Worm (Caenorhabditis elegans): ENCODE measurements around the gene B0348.10.
A peak's percentile ranks its signal among the peaks of the same experiment; 100 is the strongest.

The B0348.10 gene

DNA sequence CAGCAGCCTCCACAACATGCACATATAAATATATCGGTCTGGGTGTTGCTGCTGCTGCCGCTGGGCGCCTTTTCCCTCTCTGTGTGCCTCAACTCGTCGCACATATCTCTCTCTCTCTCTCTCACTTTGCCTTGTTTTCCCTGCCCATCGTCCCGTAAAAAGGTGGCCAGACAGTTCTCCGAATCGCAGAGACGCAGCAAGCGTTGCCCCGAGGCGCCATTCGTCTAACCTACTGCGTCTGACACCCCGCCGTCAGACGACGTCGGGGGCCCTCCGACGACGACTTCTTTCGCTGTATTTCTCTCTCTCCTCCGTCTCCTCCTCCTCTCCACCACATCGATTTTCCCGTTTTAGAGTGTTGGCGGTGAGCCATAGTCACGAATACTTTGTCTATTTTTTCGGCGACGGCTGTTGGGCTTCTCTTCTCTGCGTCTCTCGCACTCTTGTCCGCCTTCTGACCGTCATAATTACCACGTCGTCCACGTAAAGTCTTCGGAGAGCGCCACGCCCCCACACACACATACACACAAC, at the start of gene B0348.10:
TSS of gene B0348.10 (minus strand) at position 24 of the 531 bp plus-strand sequence.
- TF ChIP-seq ceh-44 (GFP tag; IDR thresholded peaks at IDR 0.05) (peak; percentile 57; the same call in 1 of the 2 replicates), attf-4 (tag; optimal IDR thresholded peaks at IDR 0.05) (no peak), mdl-1 (tag; optimal IDR thresholded peaks at IDR 0.05) (peak; percentile 6 to 11), lin-38 (GFP tag; IDR thresholded peaks at IDR 0.05) (peak; percentile 55), duxl-1 (tag; optimal IDR thresholded peaks at IDR 0.05; ENCODE audit: poor library complexity) (peak; percentile 7), zip-2 (tag; optimal IDR thresholded peaks at IDR 0.05) (no peak), ceh-62 (tag; optimal IDR thresholded peaks at IDR 0.05) (no peak), hif-1 (tag; optimal IDR thresholded peaks at IDR 0.05) (peak in 1 of 2 experiments; percentile 61), hmg-1.1 (GFP tag; IDR thresholded peaks at IDR 0.05) (peak; percentile 86), Y5F2A.4 (GFP tag; optimal IDR thresholded peaks at IDR 0.05) (no peak), zip-11 (GFP tag; IDR thresholded peaks at IDR 0.05) (no peak), vab-7 (GFP tag; IDR thresholded peaks at IDR 0.05) (no peak), nhr-42 (GFP tag; IDR thresholded peaks at IDR 0.05) (no peak), spr-1 (tag; optimal IDR thresholded peaks at IDR 0.05) (peak; percentile 58), daf-8 (GFP tag; IDR thresholded peaks at IDR 0.05) (0 out of 2 replicates have a peak, but pooled peaks have one; percentile 32), dpl-1 (GFP tag; optimal IDR thresholded peaks at IDR 0.05) (peak; percentile 67), unc-39 (tag; optimal IDR thresholded peaks at IDR 0.05) (no peak), hlh-30 (tag; optimal IDR thresholded peaks at IDR 0.05; ENCODE audit: insufficient read depth) (peak; percentile 81), lir-3 (tag; optimal IDR thresholded peaks at IDR 0.05) (peak; percentile 4), ama-1 (optimal IDR thresholded peaks at IDR 0.05) (peak; percentile 87), set-16 (GFP tag; IDR thresholded peaks at IDR 0.05) (peak; percentile 97), hlh-11 (tag; optimal IDR thresholded peaks at IDR 0.05) (peak; percentile 83), lim-7 (GFP tag; IDR thresholded peaks at IDR 0.05) (0 out of 2 replicates have a peak, but pooled peaks have one; percentile 46), ceh-28 (tag; optimal IDR thresholded peaks at IDR 0.05) (peak; percentile 49), mes-2 (tag; optimal IDR thresholded peaks at IDR 0.05; ENCODE audit: poor library complexity, severe bottlenecking) (peak; percentile 61), fkh-10 (GFP tag; optimal IDR thresholded peaks at IDR 0.05) (peak; percentile 41), ceh-20 (GFP tag; IDR thresholded peaks at IDR 0.05) (0 out of 2 replicates have a peak, but pooled peaks have one; percentile 22), nhr-6 (tag; optimal IDR thresholded peaks at IDR 0.05) (peak; percentile 15), nhr-48 (tag; optimal IDR thresholded peaks at IDR 0.05) (peak; percentile 64), spr-3 (GFP tag; optimal IDR thresholded peaks at IDR 0.05) (no peak), rbr-2 (tag; optimal IDR thresholded peaks at IDR 0.05) (peak; percentile 90), daf-16 (GFP tag; optimal IDR thresholded peaks at IDR 0.05) (no peak), daf-16 (tag; optimal IDR thresholded peaks at IDR 0.05) (peak; percentile 77), lsy-2 (tag; optimal IDR thresholded peaks at IDR 0.05) (peak; percentile 47 to 69), arid-1 (GFP tag; conservative IDR thresholded peaks at IDR 0.05) (0 out of 2 replicates have a peak, but pooled peaks have one; percentile 33), mxl-3 (GFP tag; optimal IDR thresholded peaks at IDR 0.05) (peak; percentile 82), mep-1 (tag; optimal IDR thresholded peaks at IDR 0.05) (peak; percentile 78), lin-13 (GFP tag; optimal IDR thresholded peaks at IDR 0.05) (peak; percentile 50), ztf-11 (tag; optimal IDR thresholded peaks at IDR 0.05) (no peak), zag-1 (tag; optimal IDR thresholded peaks at IDR 0.05) (no peak), mdt-29 (GFP tag; IDR thresholded peaks at IDR 0.05) (no peak), F37D6.2 (tag; optimal IDR thresholded peaks at IDR 0.05) (peak; percentile 57), ctbp-1 (GFP tag; IDR thresholded peaks at IDR 0.05) (peak; percentile 77), madf-9 (GFP tag; conservative IDR thresholded peaks at IDR 0.05) (peak; percentile 43; the same call in 1 of the 2 replicates), nhr-77 (tag; optimal IDR thresholded peaks at IDR 0.05) (peak; percentile 49), unc-62 (GFP tag; optimal IDR thresholded peaks at IDR 0.05 in 1 of 2) (peak in 1 of 2 experiments; percentile 97), unc-62 (tag; optimal IDR thresholded peaks at IDR 0.05) (no peak), pha-4 (GFP tag; IDR thresholded peaks at IDR 0.05) (peak; percentile 14; the same call in 1 of the 2 replicates), pha-4 (tag; optimal IDR thresholded peaks at IDR 0.05) (no peak), aha-1 (tag) (peak; percentile 99), nhr-102 (tag; optimal IDR thresholded peaks at IDR 0.05) (peak; percentile 20)

Measured in whole organism, L4 larva.